Fruit fly (Drosophila melanogaster): Measurements from ENCODE around the gene Dysb.

Gene Dysb

dm6 chr3L:18869035-18869826 lies 1.7 kb downstream of the Dysb start, which contains the start of gene Grx1:
Gene Grx1, plus strand, starts transcription at chr3L:18869230.
- TF ChIP-seq Ada2b (GFP tag; IDR thresholded peaks at IDR 0.05) (peak; percentile 40; the same call in 1 of the 2 replicates), nmo (GFP tag; optimal IDR thresholded peaks at IDR 0.05) (peak; percentile 56), Atf-2 (GFP tag; optimal IDR thresholded peaks at IDR 0.05) (peak; percentile 36), Adf1 (GFP tag; IDR thresholded peaks at IDR 0.05) (no peak; the same call in 1 of the 2 replicates), Mes4 (GFP tag; optimal IDR thresholded peaks at IDR 0.05) (peak; percentile 38), scrt (GFP tag; optimal IDR thresholded peaks at IDR 0.05) (peak; percentile 65), NFAT (GFP tag; IDR thresholded peaks at IDR 0.05) (peak; percentile 42; the same call in 1 of the 2 replicates), Mad (GFP tag; optimal IDR thresholded peaks at IDR 0.05) (peak; percentile 42), CG8290 (GFP tag; optimal IDR thresholded peaks at IDR 0.05) (peak; percentile 50), CG8290 (tag; optimal IDR thresholded peaks at IDR 0.05) (peak in 1 of 2 experiments; percentile 35), peb (GFP tag; IDR thresholded peaks at IDR 0.05) (no peak), mld (GFP tag; IDR thresholded peaks at IDR 0.05; ENCODE audit: partially characterized antibody) (no peak), tgo (GFP tag; IDR thresholded peaks at IDR 0.05) (peak; percentile 26; the same call in 1 of the 3 replicates), Vsx1 (GFP tag; optimal IDR thresholded peaks at IDR 0.05) (peak; percentile 62), wor (GFP tag; IDR thresholded peaks at IDR 0.05) (no peak), trh (GFP tag; optimal IDR thresholded peaks at IDR 0.05) (no peak), CG15011 (GFP tag; optimal IDR thresholded peaks at IDR 0.05) (peak; percentile 16), klu (GFP tag; IDR thresholded peaks at IDR 0.05) (no peak), tup (GFP tag; optimal IDR thresholded peaks at IDR 0.05) (no peak), CG14710 (tag; optimal IDR thresholded peaks at IDR 0.05) (peak; percentile 60), chn (GFP tag; optimal IDR thresholded peaks at IDR 0.05) (no peak), MTF-1 (GFP tag; optimal IDR thresholded peaks at IDR 0.05; ENCODE audit: borderline replicate concordance) (no peak), CG9727 (GFP tag; optimal IDR thresholded peaks at IDR 0.05) (peak; percentile 49), Lim3 (GFP tag; IDR thresholded peaks at IDR 0.05) (no peak), D19B (GFP tag; optimal IDR thresholded peaks at IDR 0.05) (no peak), dmrt11E (tag; optimal IDR thresholded peaks at IDR 0.05) (peak; percentile 53), HLHmδ (GFP tag; optimal IDR thresholded peaks at IDR 0.05) (no peak), bcd (GFP tag; optimal IDR thresholded peaks at IDR 0.05) (peak; percentile 25), pita (GFP tag; optimal IDR thresholded peaks at IDR 0.05) (no peak), CG17829 (tag; optimal IDR thresholded peaks at IDR 0.05) (peak; percentile 76), Hand (GFP tag; optimal IDR thresholded peaks at IDR 0.05) (no peak), slbo (GFP tag; IDR thresholded peaks at IDR 0.05) (peak; percentile 54; the same call in 1 of the 2 replicates), B-H1 (GFP tag; IDR thresholded peaks at IDR 0.05) (no peak), HLH3B (GFP tag; IDR thresholded peaks at IDR 0.05) (peak; percentile 19; the same call in 1 of the 2 replicates), Bteb2 (GFP tag; optimal IDR thresholded peaks at IDR 0.05) (peak; percentile 48), CG6175 (GFP tag; IDR thresholded peaks at IDR 0.05) (no peak), unpg (GFP tag; optimal IDR thresholded peaks at IDR 0.05) (peak; percentile 71), Awh (GFP tag; IDR thresholded peaks at IDR 0.05) (peak; percentile 22; the same call in 1 of the 2 replicates), Deaf1 (tag; optimal IDR thresholded peaks at IDR 0.05) (peak; percentile 21), CG7839 (tag; optimal IDR thresholded peaks at IDR 0.05) (peak; percentile 53), ci (GFP tag; IDR thresholded peaks at IDR 0.05) (0 out of 3 replicates have a peak, but pooled peaks have one; percentile 38), CG4820 (GFP tag; optimal IDR thresholded peaks at IDR 0.05) (peak; percentile 31), dm (GFP tag; optimal IDR thresholded peaks at IDR 0.05) (peak; percentile 40), BEAF-32 (GFP tag; optimal IDR thresholded peaks at IDR 0.05) (peak; percentile 23), CG7271 (tag; optimal IDR thresholded peaks at IDR 0.05) (no peak), CG14014 (GFP tag; IDR thresholded peaks at IDR 0.05) (no peak), p53 (GFP tag; optimal IDR thresholded peaks at IDR 0.05) (no peak), dimm (GFP tag; IDR thresholded peaks at IDR 0.05) (no peak), da (GFP tag; optimal IDR thresholded peaks at IDR 0.05) (no peak), CG6683 (GFP tag; optimal IDR thresholded peaks at IDR 0.05) (no peak)
